Fruit fly (Drosophila melanogaster): ENCODE results near the gene Dop1R2.

dm6 chr3R:29664183-29664829 is 4.5 kb upstream of the Dop1R2 start, which contains the start of gene ppk21:
- TF ChIP-seq Lpt (GFP tag; optimal IDR thresholded peaks at IDR 0.05) (no peak), cyc (GFP tag; optimal IDR thresholded peaks at IDR 0.05) (no peak), vri (GFP tag; optimal IDR thresholded peaks at IDR 0.05) (no peak), CG16779 (tag; optimal IDR thresholded peaks at IDR 0.05) (no peak), fd59A (GFP tag; optimal IDR thresholded peaks at IDR 0.05) (no peak), acj6 (GFP tag; optimal IDR thresholded peaks at IDR 0.05) (no peak), CG8632 (GFP tag; optimal IDR thresholded peaks at IDR 0.05) (no peak), eg (GFP tag; IDR thresholded peaks at IDR 0.05) (no peak)
